Worm (Caenorhabditis elegans) whole organism, L4/young adult: ENCODE results near the gene C07A12.18.

ENCODE experiments used
- dao-5 ChIP-seq: sonication (generic microtip); optimal IDR thresholded peaks from 2 replicates; lab custom pipeline; 2016; ENCODE audit warnings: missing genotype, missing genetic modification characterization, moderate library complexity, missing compliant biosample characterization
- him-1 ChIP-seq: sonication (generic microtip); optimal IDR thresholded peaks from 2 replicates; lab custom pipeline; 2016; ENCODE audit warnings: missing genotype, missing genetic modification reagents, missing genetic modification characterization, missing compliant biosample characterization

DNA sequence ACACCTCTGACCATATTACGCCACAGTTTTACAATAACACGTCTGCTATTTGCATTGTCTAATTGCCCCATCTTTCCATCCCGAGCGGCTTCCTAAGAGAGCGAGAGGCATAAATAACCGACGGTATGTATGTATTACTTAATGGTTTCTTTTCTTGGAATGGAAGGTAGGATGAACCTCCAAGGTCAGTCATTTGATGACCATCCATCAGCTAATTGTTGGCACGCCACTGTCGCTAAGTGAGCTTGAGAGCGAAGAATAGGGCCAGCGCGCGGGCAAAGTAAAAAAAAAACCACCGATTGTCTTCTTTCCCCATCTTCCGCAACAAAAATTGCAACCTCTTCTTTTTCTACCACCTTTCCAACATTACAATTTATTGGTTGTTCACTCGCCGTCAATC, 6.3 kb upstream of the C07A12.18 start:
- TF ChIP-seq dao-5 (tag; lab: Kevin White, UChicago) = no peak
- no peak for TF ChIP-seq him-1 (tag; lab: Kevin White, UChicago)
